Fruit fly (Drosophila melanogaster): ENCODE data around the gene Tgs1.
A peak's percentile ranks its signal among the peaks of the same experiment; 100 is the strongest.

Tgs1 gene

DNA sequence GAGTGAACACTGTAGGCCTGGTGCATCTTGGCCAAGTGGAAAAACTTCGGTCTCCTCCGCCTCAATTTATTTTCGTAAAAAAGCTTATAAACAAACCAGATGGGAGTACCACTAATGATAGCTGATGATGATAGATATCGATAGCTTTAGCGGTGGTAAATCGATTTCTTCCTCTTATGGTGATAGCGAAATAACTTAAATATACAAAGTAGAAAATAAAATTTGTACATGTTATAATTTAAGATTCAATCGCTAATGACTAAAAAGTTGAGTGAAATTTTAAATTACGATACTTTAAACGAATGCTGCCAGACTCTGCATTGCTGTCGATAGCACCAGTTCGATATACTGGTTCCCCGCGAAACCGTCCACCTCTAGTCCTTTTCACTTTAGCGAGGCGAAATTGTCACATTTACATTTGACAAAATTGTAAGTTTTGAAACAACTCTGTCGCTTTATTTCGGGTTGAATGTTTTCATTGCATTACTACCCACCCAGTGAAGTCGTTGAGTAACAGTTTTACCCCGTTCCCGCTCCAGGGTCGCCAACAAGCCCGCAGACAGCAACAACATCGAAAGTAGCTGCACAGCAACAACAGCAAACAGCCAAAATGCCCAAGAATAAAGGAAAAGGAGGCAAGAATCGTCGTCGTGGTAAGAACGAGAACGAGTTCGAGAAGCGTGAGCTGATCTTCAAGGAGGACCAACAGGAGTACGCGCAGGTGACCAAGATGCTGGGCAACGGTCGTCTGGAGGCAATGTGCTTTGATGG, 19.2 kb downstream of the Tgs1 start, which contains the start of the genes Vps39 and eIF1A (continued):
- peak; percentile 46; the same call in 1 of the 3 replicates for TF ChIP-seq CG17361 (GFP tag; IDR thresholded peaks at IDR 0.05)
- no peak for TF ChIP-seq CG33557 (GFP tag; optimal IDR thresholded peaks at IDR 0.05)
- no peak for TF ChIP-seq z (GFP tag; IDR thresholded peaks at IDR 0.05)
- TF ChIP-seq hkb (optimal IDR thresholded peaks at IDR 0.05) = no peak
- TF ChIP-seq hkb (GFP tag; IDR thresholded peaks at IDR 0.05) = no peak
- TF ChIP-seq Kr (GFP tag; optimal IDR thresholded peaks at IDR 0.05) = no peak
- peak; percentile 35; the same call in 1 of the 3 replicates for TF ChIP-seq CG11456 (GFP tag; IDR thresholded peaks at IDR 0.05)
- TF ChIP-seq nerfin-2 (GFP tag; IDR thresholded peaks at IDR 0.05; ENCODE audit: partially characterized antibody) = no peak; the same call in none of the 2 replicates
- TF ChIP-seq CG13775 (GFP tag; optimal IDR thresholded peaks at IDR 0.05) = peak; percentile 17
- no peak for TF ChIP-seq CkIIα-i1 (GFP tag; IDR thresholded peaks at IDR 0.05)
- TF ChIP-seq Ada2b (GFP tag; IDR thresholded peaks at IDR 0.05) = no peak
- no peak for TF ChIP-seq sr (GFP tag; IDR thresholded peaks at IDR 0.05)
- peak; percentile 92 for TF ChIP-seq knrl (GFP tag; IDR thresholded peaks at IDR 0.05; ENCODE audit: partially characterized antibody)
- peak; percentile 3 for TF ChIP-seq tx (GFP tag; optimal IDR thresholded peaks at IDR 0.05)
- TF ChIP-seq CG13296 (GFP tag; optimal IDR thresholded peaks at IDR 0.05) = no peak
- TF ChIP-seq lmd (GFP tag; IDR thresholded peaks at IDR 0.05) = no peak
- no peak for TF ChIP-seq BtbVII (GFP tag; optimal IDR thresholded peaks at IDR 0.05)
- no peak for TF ChIP-seq CG4328 (GFP tag; optimal IDR thresholded peaks at IDR 0.05)
- TF ChIP-seq pan (optimal IDR thresholded peaks at IDR 0.05) = no peak
- TF ChIP-seq pan (GFP tag; optimal IDR thresholded peaks at IDR 0.05 in 1 of 2, IDR thresholded peaks at IDR 0.05 in 1 of 2) = no peak
- TF ChIP-seq bowl (GFP tag; IDR thresholded peaks at IDR 0.05) = no peak
- TF ChIP-seq HLH3B (GFP tag; IDR thresholded peaks at IDR 0.05) = no peak; the same call in 1 of the 2 replicates
- TF ChIP-seq CG3838 (GFP tag; optimal IDR thresholded peaks at IDR 0.05) = peak; percentile 2
- no peak for TF ChIP-seq nom (GFP tag; optimal IDR thresholded peaks at IDR 0.05)
- no peak for TF ChIP-seq Atf-2 (GFP tag; optimal IDR thresholded peaks at IDR 0.05)
- TF ChIP-seq CG18764 (GFP tag; optimal IDR thresholded peaks at IDR 0.05) = no peak
- TF ChIP-seq prd (optimal IDR thresholded peaks at IDR 0.05) = no peak
- peak; percentile 26; the same call in 1 of the 3 replicates for TF ChIP-seq prd (GFP tag; IDR thresholded peaks at IDR 0.05)
- TF ChIP-seq CG2678 (tag; optimal IDR thresholded peaks at IDR 0.05) = no peak
- no peak for TF ChIP-seq Mes4 (GFP tag; optimal IDR thresholded peaks at IDR 0.05)
- TF ChIP-seq Bdp1 (GFP tag; optimal IDR thresholded peaks at IDR 0.05) = no peak
- 0 out of 3 replicates have a peak, but pooled peaks have one; percentile 14 for TF ChIP-seq so (GFP tag; IDR thresholded peaks at IDR 0.05)
- no peak for TF ChIP-seq Lim3 (GFP tag; IDR thresholded peaks at IDR 0.05)
- TF ChIP-seq ems (GFP tag; optimal IDR thresholded peaks at IDR 0.05) = peak; percentile 58
- TF ChIP-seq CTCF (GFP tag; optimal IDR thresholded peaks at IDR 0.05) = no peak
- peak; percentile 92 for TF ChIP-seq Scr (GFP tag; IDR thresholded peaks at IDR 0.05; ENCODE audit: partially characterized antibody)
- TF ChIP-seq CG34422 (GFP tag; IDR thresholded peaks at IDR 0.05) = no peak
- no peak for TF ChIP-seq emc (GFP tag; optimal IDR thresholded peaks at IDR 0.05)
- no peak for TF ChIP-seq sima (GFP tag; optimal IDR thresholded peaks at IDR 0.05)
- TF ChIP-seq CG12744 (GFP tag; optimal IDR thresholded peaks at IDR 0.05) = peak; percentile 28
- TF ChIP-seq CG4707 (GFP tag; optimal IDR thresholded peaks at IDR 0.05) = no peak
- TF ChIP-seq Nf-YA (GFP tag; IDR thresholded peaks at IDR 0.05) = no peak
- no peak for TF ChIP-seq CG6175 (GFP tag; IDR thresholded peaks at IDR 0.05)
- TF ChIP-seq CG1529 (GFP tag; optimal IDR thresholded peaks at IDR 0.05) = no peak
- no peak for TF ChIP-seq bcd (GFP tag; optimal IDR thresholded peaks at IDR 0.05)
- TF ChIP-seq Rfx (GFP tag; IDR thresholded peaks at IDR 0.05) = peak; percentile 30; the same call in 1 of the 2 replicates
- TF ChIP-seq CG12155 (GFP tag; optimal IDR thresholded peaks at IDR 0.05) = peak; percentile 1
- TF ChIP-seq CG14014 (GFP tag; IDR thresholded peaks at IDR 0.05) = no peak
- TF ChIP-seq Ravus (GFP tag; IDR thresholded peaks at IDR 0.05) = no peak
- TF ChIP-seq CG1792 (GFP tag; optimal IDR thresholded peaks at IDR 0.05) = no peak
- no peak for TF ChIP-seq CG11247 (GFP tag; IDR thresholded peaks at IDR 0.05)
- TF ChIP-seq bsh (GFP tag; optimal IDR thresholded peaks at IDR 0.05) = peak in 1 of 2 experiments; percentile 6
